Worm (Caenorhabditis elegans) whole organism, late embryonic: ENCODE measurements around the gene dmsr-13.

Source experiments
- Y22D7AL.16 ChIP-seq: sonication (generic microtip); optimal IDR thresholded peaks from 2 replicates; lab custom pipeline; 2016; ENCODE audit warnings: missing genetic modification characterization, missing compliant biosample characterization
- ama-1 ChIP-seq: fragments of 150-350 bp; optimal IDR thresholded peaks from 2 replicates; lab custom pipeline; 2014
- ceh-19 ChIP-seq: fragments of 200-800 bp; sonication (Bioruptor generic); optimal IDR thresholded peaks from 2 replicates; lab custom pipeline; 2018; ENCODE audit warnings: mild to moderate bottlenecking, missing genetic modification characterization, missing compliant biosample characterization
- ceh-22 ChIP-seq: sonication (generic microtip); optimal IDR thresholded peaks from 2 replicates; lab custom pipeline; 2017; ENCODE audit warnings: missing biosample characterization, missing genetic modification characterization
- elt-2 ChIP-seq: sonication (generic microtip); optimal IDR thresholded peaks from 2 replicates; lab custom pipeline; 2016; ENCODE audit warnings: missing genetic modification reagents, missing genetic modification characterization, missing compliant biosample characterization
- fax-1 ChIP-seq: sonication (generic microtip); optimal IDR thresholded peaks from 2 replicates; lab custom pipeline; 2016; ENCODE audit warnings: missing genotype, missing genetic modification characterization, missing compliant biosample characterization
- hlh-30 ChIP-seq: sonication (generic microtip); optimal IDR thresholded peaks from 2 replicates; lab custom pipeline; 2017; ENCODE audit warnings: antibody characterized with exemption, missing genetic modification characterization, missing compliant biosample characterization; ENCODE audit not compliant: insufficient read depth
- nfya-1 ChIP-seq: sonication (generic microtip); optimal IDR thresholded peaks from 2 replicates; lab custom pipeline; 2017; ENCODE audit warnings: missing genetic modification characterization, mild to moderate bottlenecking, missing compliant biosample characterization, antibody characterized with exemption, moderate library complexity
- nhr-11 ChIP-seq: fragments of 150-350 bp; optimal IDR thresholded peaks from 2 replicates; lab custom pipeline; 2014; ENCODE audit warnings: missing biosample characterization, missing genetic modification characterization
- pag-3 ChIP-seq: sonication (generic microtip); optimal IDR thresholded peaks from 2 replicates; lab custom pipeline; 2016; ENCODE audit warnings: missing compliant biosample characterization, missing genetic modification characterization, borderline replicate concordance
- pha-2 ChIP-seq: sonication (generic microtip); optimal IDR thresholded peaks from 2 replicates; lab custom pipeline; 2017; ENCODE audit warnings: mild to moderate bottlenecking, missing genetic modification characterization, missing compliant biosample characterization
- ttx-3 ChIP-seq: sonication (generic microtip); optimal IDR thresholded peaks from 2 replicates; lab custom pipeline; 2016; ENCODE audit warnings: missing genetic modification reagents, missing genetic modification characterization, missing compliant biosample characterization
- unc-86 ChIP-seq: sonication (generic microtip); optimal IDR thresholded peaks from 2 replicates; lab custom pipeline; 2016; ENCODE audit warnings: missing genetic modification characterization, missing compliant biosample characterization

DNA sequence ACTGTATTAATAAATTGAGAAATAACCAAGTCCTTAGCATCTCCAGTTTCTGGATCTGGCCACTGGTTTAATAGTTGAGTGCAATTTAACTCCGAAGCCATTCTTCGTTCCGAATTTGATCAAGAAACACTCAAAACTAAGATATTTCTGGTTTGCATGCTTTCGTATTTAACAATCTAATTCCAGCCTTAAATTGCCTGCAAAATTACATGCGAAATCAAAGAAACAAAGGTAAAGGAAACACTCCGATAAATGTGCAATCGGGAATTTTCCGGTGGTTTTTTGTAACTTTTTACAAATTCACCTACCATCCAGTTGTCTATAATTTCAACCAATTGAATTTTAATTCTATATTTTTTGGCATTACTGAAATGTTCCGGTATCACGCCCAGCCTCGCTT is 17.9 kb downstream of the dmsr-13 start, which contains the start of gene dmsr-10:
- no peak for TF ChIP-seq fax-1 (tag; lab: Kevin White, UChicago)
- TF ChIP-seq Y22D7AL.16 (tag; lab: Kevin White, UChicago) = no peak
- TF ChIP-seq ceh-19 (GFP tag; lab: Kevin White, UChicago) = no peak
- TF ChIP-seq nfya-1 (tag; lab: Kevin White, UChicago) = no peak
- TF ChIP-seq elt-2 (tag; lab: Kevin White, UChicago) = no peak
- TF ChIP-seq ama-1 (lab: Kevin White, UChicago) = no peak
- TF ChIP-seq hlh-30 (tag; lab: Kevin White, UChicago) = no peak
- no peak for TF ChIP-seq nhr-11
- no peak for TF ChIP-seq ttx-3 (tag; lab: Kevin White, UChicago)
- no peak for TF ChIP-seq unc-86
- TF ChIP-seq pha-2 (tag; lab: Kevin White, UChicago) = no peak
- no peak for TF ChIP-seq ceh-22
- no peak for TF ChIP-seq pag-3 (tag; lab: Kevin White, UChicago)
